Worm (Caenorhabditis elegans) whole organism, L4 larva: ENCODE measurements around the gene dpl-1.

Experiments used
- F37D6.2 ChIP-seq: sonication (generic microtip); optimal IDR thresholded peaks from 2 replicates; lab custom pipeline; 2016; ENCODE audit warnings: mild to moderate bottlenecking, missing genetic modification characterization, missing compliant biosample characterization
- T20F7.1 ChIP-seq: fragments of 200-800 bp; sonication (Bioruptor generic); optimal IDR thresholded peaks from 2 replicates; lab custom pipeline; 2018; ENCODE audit warnings: mild to moderate bottlenecking, missing genetic modification characterization, missing compliant biosample characterization
- Y48G9A.11 ChIP-seq: fragments of 200-800 bp; sonication (Bioruptor generic); IDR thresholded peaks from 2 replicates; pipeline ENCODE4 v1.3.6; 2022; ENCODE audit warnings: missing genetic modification reagents, missing genetic modification characterization, missing compliant biosample characterization
- Y75B8A.6 ChIP-seq: fragments of 200-800 bp; sonication (Bioruptor generic); IDR thresholded peaks from 2 replicates; pipeline ENCODE4 v1.3.6; 2022; ENCODE audit warnings: missing genetic modification reagents, missing genetic modification characterization, missing compliant biosample characterization
- ZK337.2 ChIP-seq: fragments of 200-800 bp; sonication (Bioruptor generic); IDR thresholded peaks from 2 replicates; pipeline ENCODE4 v1.3.6; 2022; ENCODE audit warnings: missing genetic modification reagents, missing genetic modification characterization, missing compliant biosample characterization
- ZK546.5 ChIP-seq, 2 experiments: sonication (generic microtip); optimal IDR thresholded peaks; 2 replicates each; lab custom pipeline; 2017; ENCODE audit warnings: missing biosample characterization in 2 of 2, missing genetic modification characterization in 2 of 2
- aha-1 ChIP-seq: fragments of 150-350 bp; peaks from one replicate; lab custom pipeline; 2014; ENCODE audit warnings: missing biosample characterization, missing genetic modification characterization
- aly-2 ChIP-seq: sonication (generic microtip); optimal IDR thresholded peaks from 2 replicates; lab custom pipeline; 2018; ENCODE audit warnings: missing biosample characterization, missing genetic modification characterization
- ama-1 ChIP-seq: fragments of 150-350 bp; optimal IDR thresholded peaks from 2 replicates; lab custom pipeline; 2014; ENCODE audit warnings: inconsistent platforms, mixed read lengths
- attf-4 ChIP-seq: sonication (generic microtip); optimal IDR thresholded peaks from 3 replicates; lab custom pipeline; 2017; ENCODE audit warnings: missing biosample characterization, missing genetic modification characterization
- ceh-28 ChIP-seq: fragments of 150-350 bp; optimal IDR thresholded peaks from 2 replicates; lab custom pipeline; 2014; ENCODE audit warnings: missing biosample characterization, missing genetic modification reagents, missing genetic modification characterization
- ceh-82 ChIP-seq: sonication (generic microtip); optimal IDR thresholded peaks from 2 replicates; lab custom pipeline; 2017; ENCODE audit warnings: missing biosample characterization, missing genetic modification characterization
- ces-1 ChIP-seq: fragments of 150-350 bp; sonication (generic microtip); optimal IDR thresholded peaks from 4 replicates; lab custom pipeline; 2014; ENCODE audit warnings: missing biosample characterization, missing genetic modification reagents, missing genetic modification characterization
- cey-2 ChIP-seq: sonication (generic microtip); optimal IDR thresholded peaks from 3 replicates; lab custom pipeline; 2017; ENCODE audit warnings: missing genetic modification characterization, mild to moderate bottlenecking, missing compliant biosample characterization, antibody characterized with exemption, borderline replicate concordance; ENCODE audit not compliant: insufficient read depth
- daf-16 ChIP-seq, 3 experiments: sonication (generic microtip); optimal IDR thresholded peaks; 2 replicates each; lab custom pipeline; 2016 to 2017; ENCODE audit warnings: missing genetic modification characterization in 3 of 3, missing genetic modification reagents in 3 of 3, mild to moderate bottlenecking in 2 of 3, missing compliant biosample characterization in 2 of 3, missing biosample characterization in 1 of 3, moderate library complexity in 1 of 3
- dmd-8 ChIP-seq: fragments of 200-800 bp; sonication (Bioruptor generic); IDR thresholded peaks from 2 replicates; pipeline ENCODE4 v1.3.6; 2022; ENCODE audit warnings: missing genetic modification characterization, missing compliant biosample characterization
- dmd-9 ChIP-seq: fragments of 200-800 bp; sonication (Bioruptor generic); IDR thresholded peaks from 2 replicates; pipeline ENCODE4 v1.3.6; 2022; ENCODE audit warnings: missing genetic modification reagents, missing genetic modification characterization, missing compliant biosample characterization
- dpl-1 ChIP-seq: fragments of 150-350 bp; optimal IDR thresholded peaks from 2 replicates; lab custom pipeline; 2014; ENCODE audit warnings: missing biosample characterization, missing genetic modification reagents, missing genetic modification characterization
- dve-1 ChIP-seq: sonication (generic microtip); optimal IDR thresholded peaks from 2 replicates; lab custom pipeline; 2017; ENCODE audit warnings: antibody characterized with exemption, mild to moderate bottlenecking, missing genetic modification characterization, missing compliant biosample characterization; ENCODE audit not compliant: insufficient read depth
- fkh-10 ChIP-seq: fragments of 150-350 bp; optimal IDR thresholded peaks from 2 replicates; lab custom pipeline; 2014; ENCODE audit warnings: missing biosample characterization, missing genetic modification reagents, missing genetic modification characterization
- gei-8 ChIP-seq: fragments of 200-800 bp; sonication (Bioruptor generic); optimal IDR thresholded peaks from 2 replicates; lab custom pipeline; 2018; ENCODE audit warnings: mild to moderate bottlenecking, missing genetic modification characterization, missing compliant biosample characterization
- jun-1 ChIP-seq: fragments of 150-350 bp; optimal IDR thresholded peaks from 2 replicates; lab custom pipeline; 2014; ENCODE audit warnings: missing biosample characterization, missing genetic modification reagents, missing genetic modification characterization
- lin-15B ChIP-seq: fragments of 150-350 bp; sonication (generic microtip); optimal IDR thresholded peaks from 3 replicates; lab custom pipeline; 2014; ENCODE audit warnings: missing biosample characterization, missing genetic modification characterization
- lin-29 ChIP-seq: fragments of 200-800 bp; sonication (Bioruptor generic); IDR thresholded peaks from 2 replicates; pipeline ENCODE4 v1.3.6; 2022; ENCODE audit warnings: missing genetic modification reagents, missing genetic modification characterization, missing compliant biosample characterization
- lsy-2 ChIP-seq, 2 experiments: fragments of 150-350 bp in 1 of 2; sonication (generic microtip) in 1 of 2; optimal IDR thresholded peaks; 2 replicates each; lab custom pipeline; 2014 to 2017; ENCODE audit warnings: missing biosample characterization in 2 of 2, missing genetic modification characterization in 2 of 2
- madf-5 ChIP-seq, 2 experiments: fragments of 200-800 bp; sonication (Bioruptor generic); IDR thresholded peaks; 2 replicates each; pipeline ENCODE4 v1.3.6; 2022; ENCODE audit warnings: missing compliant biosample characterization in 2 of 2, missing genetic modification characterization in 2 of 2
- mdl-1 ChIP-seq, 2 experiments: fragments of 150-350 bp in 1 of 2; sonication (generic microtip) in 1 of 2; optimal IDR thresholded peaks; 2 replicates each; lab custom pipeline; 2014 to 2017; ENCODE audit warnings: missing biosample characterization in 2 of 2, missing genetic modification characterization in 2 of 2
- mes-2 ChIP-seq: sonication (generic microtip); optimal IDR thresholded peaks from 2 replicates; lab custom pipeline; 2016; ENCODE audit warnings: missing genotype, mild to moderate bottlenecking, missing genetic modification characterization, missing compliant biosample characterization; ENCODE audit not compliant: poor library complexity, severe bottlenecking
- mxl-3 ChIP-seq: fragments of 200-800 bp; sonication (Bioruptor generic); optimal IDR thresholded peaks from 2 replicates; lab custom pipeline; 2018; ENCODE audit warnings: mild to moderate bottlenecking, missing genetic modification characterization, missing compliant biosample characterization
- nhr-11 ChIP-seq: fragments of 150-350 bp; optimal IDR thresholded peaks from 2 replicates; lab custom pipeline; 2014; ENCODE audit warnings: missing biosample characterization, missing genetic modification characterization
- nhr-25 ChIP-seq: sonication (generic microtip); optimal IDR thresholded peaks from 2 replicates; lab custom pipeline; 2017; ENCODE audit warnings: missing genetic modification characterization, mild to moderate bottlenecking, missing compliant biosample characterization, antibody characterized with exemption, moderate library complexity, borderline replicate concordance; ENCODE audit not compliant: insufficient read depth
- nhr-76 ChIP-seq: fragments of 150-350 bp; optimal IDR thresholded peaks from 2 replicates; lab custom pipeline; 2014; ENCODE audit warnings: missing biosample characterization, missing genetic modification characterization
- saeg-2 ChIP-seq: fragments of 200-800 bp; sonication (Bioruptor generic); IDR thresholded peaks from 2 replicates; pipeline ENCODE4 v1.3.6; 2022; ENCODE audit warnings: missing genetic modification reagents, missing genetic modification characterization, missing compliant biosample characterization
- unc-39 ChIP-seq: sonication (generic microtip); optimal IDR thresholded peaks from 2 replicates; lab custom pipeline; 2017; ENCODE audit warnings: missing biosample characterization, missing genetic modification characterization
- unc-62 ChIP-seq, 3 experiments: fragments of 150-350 bp in 1 of 3; sonication (generic microtip); optimal IDR thresholded peaks in 2 of 3; peaks in 1 of 3; 1 replicate in 1 of 3; 2 replicates in 2 of 3; lab custom pipeline; 2014 to 2017; ENCODE audit warnings: missing biosample characterization in 3 of 3, missing genetic modification characterization in 3 of 3, missing genetic modification reagents in 3 of 3, missing genotype in 1 of 3
- zfp-2 ChIP-seq: sonication (generic microtip); optimal IDR thresholded peaks from 2 replicates; lab custom pipeline; 2016; ENCODE audit warnings: mild to moderate bottlenecking, missing genetic modification characterization, missing compliant biosample characterization
- zfp-3 ChIP-seq: fragments of 200-800 bp; sonication (Bioruptor generic); conservative IDR thresholded peaks from 2 replicates; pipeline ENCODE4 v1.3.6; 2022; ENCODE audit warnings: missing genetic modification reagents, missing genetic modification characterization, missing compliant biosample characterization
- zip-11 ChIP-seq: fragments of 200-800 bp; sonication (Bioruptor generic); IDR thresholded peaks from 2 replicates; pipeline ENCODE4 v1.3.6; 2022; ENCODE audit warnings: missing genetic modification characterization, missing compliant biosample characterization
- ztf-7 ChIP-seq: fragments of 150-350 bp; optimal IDR thresholded peaks from 2 replicates; lab custom pipeline; 2014; ENCODE audit warnings: missing biosample characterization, missing genetic modification characterization

The dpl-1 gene

ce11 chrII:9177080-9177479, 7.4 kb downstream of the dpl-1 start, which contains the start of the genes sec-5 and pir-1:
Gene sec-5 (minus strand): TSS chrII:9177152.
Gene pir-1 (plus strand): TSS chrII:9177300.
- TF ChIP-seq ztf-7 (tag; lab: Kevin White, UChicago) (no peak), zfp-2 (tag; lab: Kevin White, UChicago) (no peak), dmd-8 (GFP tag; lab: Robert Waterston, UW) (no peak), gei-8 (GFP tag; lab: Kevin White, UChicago) (no peak), mxl-3 (GFP tag; lab: Kevin White, UChicago) (no peak), madf-5 (GFP tag; IDR thresholded peaks at IDR 0.05; lab: Robert Waterston, UW) (no peak), ces-1 (GFP tag; lab: Kevin White, UChicago) (no peak), T20F7.1 (peak; percentile 98), lin-29 (GFP tag; lab: Robert Waterston, UW) (no peak), mes-2 (tag; lab: Kevin White, UChicago) (peak; percentile 78), lsy-2 (tag; optimal IDR thresholded peaks at IDR 0.05; lab: Kevin White, UChicago) (peak in 1 of 2 experiments; percentile 72), unc-39 (tag; lab: Kevin White, UChicago) (no peak), jun-1 (tag; lab: Kevin White, UChicago) (no peak), mdl-1 (tag; optimal IDR thresholded peaks at IDR 0.05; lab: Kevin White, UChicago) (no peak), aha-1 (no peak), daf-16 (GFP tag; optimal IDR thresholded peaks at IDR 0.05; lab: Kevin White, UChicago) (no peak), daf-16 (tag; optimal IDR thresholded peaks at IDR 0.05; lab: Kevin White, UChicago) (peak; percentile 46), dmd-9 (no peak), dpl-1 (GFP tag; lab: Kevin White, UChicago) (no peak), F37D6.2 (tag; lab: Kevin White, UChicago) (no peak), ZK337.2 (no peak), cey-2 (tag; lab: Kevin White, UChicago) (no peak), nhr-76 (tag; lab: Kevin White, UChicago) (no peak), Y48G9A.11 (peak; percentile 91), zfp-3 (GFP tag; lab: Robert Waterston, UW) (no peak), ceh-28 (tag; lab: Kevin White, UChicago) (no peak), ama-1 (lab: Kevin White, UChicago) (no peak), ZK546.5 (tag; optimal IDR thresholded peaks at IDR 0.05; lab: Kevin White, UChicago) (no peak), attf-4 (tag; lab: Kevin White, UChicago) (no peak), zip-11 (GFP tag; lab: Robert Waterston, UW) (no peak), lin-15B (no peak), saeg-2 (GFP tag; lab: Robert Waterston, UW) (no peak), ceh-82 (tag; lab: Kevin White, UChicago) (no peak), nhr-11 (no peak), dve-1 (tag; lab: Kevin White, UChicago) (peak; percentile 15), fkh-10 (GFP tag; lab: Kevin White, UChicago) (no peak), nhr-25 (tag; lab: Kevin White, UChicago) (no peak), aly-2 (tag; lab: Kevin White, UChicago) (no peak)

- no peak for TF ChIP-seq Y75B8A.6 (GFP tag; lab: Robert Waterston, UW)
- peak in 1 of 2 experiments; percentile 78 for TF ChIP-seq unc-62 (GFP tag; optimal IDR thresholded peaks at IDR 0.05 in 1 of 2; lab: Kevin White, UChicago)
- no peak for TF ChIP-seq unc-62 (tag; optimal IDR thresholded peaks at IDR 0.05; lab: Kevin White, UChicago)
- TF ChIP-seq, all 104 proteins: peak for 1
These were observed 9.1 kb downstream of the dpl-1 start for ce11 chrII:9178811-9179210.
